Worm (Caenorhabditis elegans) whole organism, L1 larva: ENCODE results near the gene F54D5.7.

Experiments
- C04F5.9 ChIP-seq: sonication (generic microtip); optimal IDR thresholded peaks from 2 replicates; lab custom pipeline; 2016; ENCODE audit warnings: missing genetic modification characterization, missing compliant biosample characterization
- C16A3.4 ChIP-seq: fragments of 150-350 bp; optimal IDR thresholded peaks from 2 replicates; lab custom pipeline; 2014; ENCODE audit warnings: missing biosample characterization, missing genetic modification characterization
- C34B4.2 ChIP-seq: sonication (generic microtip); optimal IDR thresholded peaks from 2 replicates; lab custom pipeline; 2017; ENCODE audit warnings: mild to moderate bottlenecking, missing genetic modification characterization, missing compliant biosample characterization
- Y116A8C.19 ChIP-seq: sonication (generic microtip); optimal IDR thresholded peaks from 2 replicates; lab custom pipeline; 2016; ENCODE audit warnings: missing compliant biosample characterization, missing genetic modification characterization, borderline replicate concordance
- ceh-63 ChIP-seq: fragments of 200-800 bp; sonication (Bioruptor generic); optimal IDR thresholded peaks from 2 replicates; lab custom pipeline; 2018; ENCODE audit warnings: mild to moderate bottlenecking, missing genetic modification characterization, missing compliant biosample characterization
- ceh-88 ChIP-seq: fragments of 200-800 bp; sonication (Bioruptor generic); IDR thresholded peaks from 2 replicates; pipeline ENCODE4 v1.3.6; 2022; ENCODE audit warnings: missing genetic modification characterization, missing compliant biosample characterization
- ceh-90 ChIP-seq: sonication (generic microtip); optimal IDR thresholded peaks from 2 replicates; lab custom pipeline; 2016; ENCODE audit warnings: missing genetic modification characterization, missing compliant biosample characterization
- efl-1 ChIP-seq, 4 experiments: fragments of 150-350 bp; optimal IDR thresholded peaks in 3 of 4; peaks in 1 of 4; 1 replicate in 1 of 4; 2 replicates in 3 of 4; lab custom pipeline; 2014; ENCODE audit warnings: missing biosample characterization in 2 of 4, missing genetic modification characterization in 2 of 4, missing genetic modification reagents in 2 of 4
- egl-13 ChIP-seq: sonication (generic microtip); optimal IDR thresholded peaks from 2 replicates; lab custom pipeline; 2016; ENCODE audit warnings: missing genotype, missing genetic modification reagents, missing genetic modification characterization, missing compliant biosample characterization
- elt-2 ChIP-seq: sonication (generic microtip); optimal IDR thresholded peaks from 2 replicates; lab custom pipeline; 2016; ENCODE audit warnings: missing genetic modification characterization, mild to moderate bottlenecking, inconsistent platforms, missing compliant biosample characterization, missing genetic modification reagents
- ets-5 ChIP-seq: fragments of 200-800 bp; sonication (Bioruptor generic); IDR thresholded peaks from 2 replicates; pipeline ENCODE4 v1.3.6; 2022; ENCODE audit warnings: missing genetic modification characterization, missing compliant biosample characterization
- grh-1 ChIP-seq: fragments of 200-800 bp; sonication (Bioruptor generic); IDR thresholded peaks from 2 replicates; pipeline ENCODE4 v1.3.6; 2022; ENCODE audit warnings: missing genetic modification reagents, missing genetic modification characterization, missing compliant biosample characterization
- irx-1 ChIP-seq: sonication (generic microtip); optimal IDR thresholded peaks from 2 replicates; lab custom pipeline; 2016; ENCODE audit warnings: missing genetic modification characterization, missing compliant biosample characterization
- lin-14 ChIP-seq: fragments of 200-800 bp; sonication (Bioruptor generic); optimal IDR thresholded peaks from 2 replicates; lab custom pipeline; 2018; ENCODE audit warnings: mild to moderate bottlenecking, missing genetic modification characterization, moderate library complexity, missing compliant biosample characterization
- lin-15B ChIP-seq: fragments of 150-350 bp; sonication (generic microtip); optimal IDR thresholded peaks from 3 replicates; lab custom pipeline; 2014; ENCODE audit warnings: missing biosample characterization, missing genetic modification characterization
- lin-35 ChIP-seq, 2 experiments: fragments of 150-350 bp; optimal IDR thresholded peaks; 2 replicates each; lab custom pipeline; 2014; ENCODE audit warnings: missing biosample characterization in 2 of 2, missing genetic modification characterization in 2 of 2, missing genetic modification reagents in 2 of 2
- lir-3 ChIP-seq: sonication (generic microtip); optimal IDR thresholded peaks from 2 replicates; lab custom pipeline; 2016; ENCODE audit warnings: mild to moderate bottlenecking, missing genetic modification characterization, moderate library complexity, missing compliant biosample characterization; ENCODE audit not compliant: poor library complexity
- lsy-2 ChIP-seq, 2 experiments: fragments of 150-350 bp; optimal IDR thresholded peaks; 2 replicates each; lab custom pipeline; 2014; ENCODE audit warnings: missing biosample characterization in 2 of 2, missing genetic modification characterization in 2 of 2
- mab-9 ChIP-seq: fragments of 200-800 bp; sonication (Bioruptor generic); IDR thresholded peaks from 2 replicates; pipeline ENCODE4 v1.3.6; 2022; ENCODE audit warnings: missing genetic modification reagents, missing genetic modification characterization, missing compliant biosample characterization
- nhr-11 ChIP-seq: fragments of 150-350 bp; optimal IDR thresholded peaks from 2 replicates; lab custom pipeline; 2014; ENCODE audit warnings: missing biosample characterization, missing genetic modification characterization
- nhr-12 ChIP-seq: sonication (generic microtip); optimal IDR thresholded peaks from 2 replicates; lab custom pipeline; 2017; ENCODE audit warnings: missing biosample characterization, missing genetic modification characterization
- nhr-19 ChIP-seq: fragments of 200-800 bp; sonication (Bioruptor generic); conservative IDR thresholded peaks from 2 replicates; pipeline ENCODE4 v1.3.6; 2022; ENCODE audit warnings: missing genetic modification characterization, missing compliant biosample characterization
- nhr-28 ChIP-seq: fragments of 150-350 bp; optimal IDR thresholded peaks from 2 replicates; lab custom pipeline; 2014; ENCODE audit warnings: missing biosample characterization, missing genetic modification characterization
- nhr-76 ChIP-seq: sonication (generic microtip); optimal IDR thresholded peaks from 2 replicates; lab custom pipeline; 2017; ENCODE audit warnings: missing biosample characterization, missing genetic modification characterization
- nhr-77 ChIP-seq: fragments of 150-350 bp; optimal IDR thresholded peaks from 2 replicates; lab custom pipeline; 2014; ENCODE audit warnings: missing biosample characterization, missing genetic modification characterization
- nhr-90 ChIP-seq: sonication (generic microtip); optimal IDR thresholded peaks from 2 replicates; lab custom pipeline; 2016; ENCODE audit warnings: mild to moderate bottlenecking, missing genetic modification characterization, missing compliant biosample characterization; ENCODE audit not compliant: poor library complexity
- pag-3 ChIP-seq: sonication (generic microtip); optimal IDR thresholded peaks from 2 replicates; lab custom pipeline; 2017; ENCODE audit warnings: missing genetic modification characterization, mild to moderate bottlenecking, missing compliant biosample characterization, antibody characterized with exemption, borderline replicate concordance; ENCODE audit not compliant: insufficient read depth
- pqm-1 ChIP-seq: sonication (generic microtip); optimal IDR thresholded peaks from 3 replicates; lab custom pipeline; 2017; ENCODE audit warnings: missing biosample characterization, missing genetic modification characterization
- snpc-4 ChIP-seq: fragments of 150-350 bp; optimal IDR thresholded peaks from 2 replicates; lab custom pipeline; 2014; ENCODE audit warnings: missing biosample characterization, missing genetic modification characterization
- sup-37 ChIP-seq: fragments of 200-800 bp; sonication (Bioruptor generic); optimal IDR thresholded peaks from 2 replicates; lab custom pipeline; 2018; ENCODE audit warnings: mild to moderate bottlenecking, missing genetic modification characterization, missing compliant biosample characterization
- swsn-7 ChIP-seq: sonication (generic microtip); optimal IDR thresholded peaks from 2 replicates; lab custom pipeline; 2016; ENCODE audit warnings: missing genetic modification characterization, missing compliant biosample characterization
- unc-30 ChIP-seq: sonication (generic microtip); optimal IDR thresholded peaks from 2 replicates; lab custom pipeline; 2017; ENCODE audit warnings: missing biosample characterization, missing genetic modification characterization
- unc-62 ChIP-seq: fragments of 150-350 bp; optimal IDR thresholded peaks from 2 replicates; lab custom pipeline; 2014; ENCODE audit warnings: missing biosample characterization, missing genetic modification reagents, missing genetic modification characterization
- zag-1 ChIP-seq: fragments of 150-350 bp; optimal IDR thresholded peaks from 2 replicates; lab custom pipeline; 2014; ENCODE audit warnings: missing biosample characterization, missing genetic modification characterization

The F54D5.7 gene

DNA sequence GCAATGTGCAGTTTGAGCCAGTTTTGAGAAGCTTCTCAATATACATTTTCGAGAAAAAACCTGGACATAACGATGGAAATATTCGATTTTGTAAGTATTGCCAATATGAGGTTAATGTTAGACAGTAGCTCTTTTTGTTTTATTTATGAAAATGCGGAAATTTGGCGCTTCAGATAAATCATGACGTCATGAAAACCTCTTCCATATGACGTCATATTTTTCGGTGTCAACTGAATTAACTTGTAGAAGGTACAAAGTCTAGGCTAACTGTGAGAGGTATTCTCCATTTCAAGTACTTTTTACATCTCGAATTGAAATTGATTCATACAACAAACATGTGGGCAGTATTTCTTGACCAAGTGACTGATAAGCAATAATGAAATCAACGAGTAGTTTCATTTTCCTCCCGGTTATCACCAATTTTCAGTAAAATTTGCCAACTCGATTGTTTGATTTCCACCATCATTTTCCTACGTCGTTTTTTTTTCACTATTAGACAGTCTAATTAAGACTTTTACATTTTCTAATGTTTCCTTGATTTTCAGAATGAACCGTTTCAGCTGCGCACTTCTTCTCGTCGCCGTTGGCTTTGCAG is 24.0 kb downstream of the F54D5.7 start, which contains the start of gene F54D5.3:
Gene F54D5.3 (plus strand): TSS at position 546 of the 595 bp plus-strand sequence.
- TF ChIP-seq nhr-76 (tag; lab: Kevin White, UChicago) (no peak), pag-3 (tag; lab: Kevin White, UChicago) (no peak), C16A3.4 (tag; lab: Kevin White, UChicago) (no peak), unc-62 (GFP tag; lab: Kevin White, UChicago) (no peak), lir-3 (tag; lab: Kevin White, UChicago) (no peak), efl-1 (optimal IDR thresholded peaks at IDR 0.05; lab: Kevin White, UChicago) (no peak), efl-1 (GFP tag; optimal IDR thresholded peaks at IDR 0.05 in 1 of 2; lab: Kevin White, UChicago) (peak in 1 of 2 experiments; percentile 14), ets-5 (no peak), unc-30 (tag; lab: Kevin White, UChicago) (no peak), lin-35 (GFP tag; optimal IDR thresholded peaks at IDR 0.05; lab: Kevin White, UChicago) (peak in 1 of 2 experiments; percentile 5), Y116A8C.19 (tag; lab: Kevin White, UChicago) (no peak), elt-2 (tag; lab: Kevin White, UChicago) (peak; percentile 30), ceh-63 (GFP tag; lab: Kevin White, UChicago) (no peak)

DNA sequence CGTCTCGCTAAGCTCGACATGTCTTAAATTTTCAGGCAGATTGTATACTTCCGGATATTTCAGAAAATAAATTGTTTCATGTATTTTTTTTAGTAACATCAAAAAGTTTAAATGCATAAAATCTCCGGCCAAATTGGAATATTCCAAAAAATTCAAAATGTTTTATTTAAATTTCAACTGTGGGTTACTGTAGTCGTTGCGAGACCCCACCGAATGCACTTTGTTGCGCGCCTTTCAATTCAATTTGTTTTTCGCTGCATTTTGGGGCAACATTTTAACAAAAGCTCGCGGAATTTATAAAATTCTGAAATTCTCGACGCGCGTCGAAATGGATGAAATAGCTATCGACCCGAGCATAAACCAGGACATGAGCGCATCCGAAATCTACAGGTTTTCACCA is 25.6 kb downstream of the F54D5.7 start, which contains the start of gene F54D5.2:
Gene F54D5.2 (plus strand): TSS at position 237 of the 400 bp plus-strand sequence.
- TF ChIP-seq ceh-90 (tag; lab: Kevin White, UChicago) = no peak
- TF ChIP-seq lin-14 (GFP tag; lab: Kevin White, UChicago) = no peak
- no peak for TF ChIP-seq lsy-2 (tag; optimal IDR thresholded peaks at IDR 0.05; lab: Kevin White, UChicago)
- TF ChIP-seq nhr-12 (tag; lab: Kevin White, UChicago) = no peak
- TF ChIP-seq snpc-4 (tag; lab: Kevin White, UChicago) = no peak
- TF ChIP-seq grh-1 (GFP tag; lab: Robert Waterston, UW) = no peak

DNA sequence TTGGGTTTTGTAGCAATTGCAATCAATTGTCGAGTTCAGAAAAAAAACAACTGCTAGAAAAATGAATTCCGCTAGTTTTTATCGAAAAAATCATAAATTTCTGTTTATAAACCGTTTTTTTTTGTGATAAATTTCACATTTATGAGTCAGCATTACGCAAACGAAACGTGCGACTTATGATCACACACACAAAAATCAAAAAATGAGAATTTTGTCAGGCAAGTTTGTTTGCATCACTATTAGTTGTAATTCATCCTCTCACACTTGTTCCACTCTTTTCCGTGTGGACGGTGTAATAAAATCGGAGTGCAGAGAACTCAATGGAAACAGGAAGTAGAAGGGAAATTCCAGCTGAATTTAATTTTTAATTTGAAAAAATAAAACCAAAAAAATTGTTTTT is 30.1 kb downstream of the F54D5.7 start, which contains the start of gene pcs-1:
Gene pcs-1 (minus strand): TSS at position 344 of the 400 bp plus-strand sequence.
- peak; percentile 27 for TF ChIP-seq lin-14 (GFP tag; lab: Kevin White, UChicago)
- TF ChIP-seq irx-1 (tag; lab: Kevin White, UChicago) = no peak
- TF ChIP-seq, all 84 proteins: peak for 1

DNA sequence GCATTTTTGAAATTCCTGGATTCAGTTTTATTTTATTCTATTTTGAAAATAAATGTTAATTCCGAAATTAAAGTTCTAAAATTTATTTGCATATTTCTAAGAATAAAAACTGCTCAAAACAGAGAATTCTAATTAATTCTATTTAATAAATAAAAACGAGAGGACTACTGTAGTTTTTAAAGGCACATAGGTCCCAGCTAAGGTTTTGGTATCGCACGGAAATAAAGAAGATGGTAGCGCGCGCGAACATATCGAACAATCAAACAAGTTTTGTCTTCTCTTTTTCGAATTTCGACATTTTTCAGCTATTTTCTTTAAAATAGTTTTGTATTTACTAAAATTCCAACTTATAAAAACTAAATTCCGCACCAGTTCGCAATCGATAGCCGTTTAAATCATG is 30.5 kb downstream of the F54D5.7 start:
- TF ChIP-seq nhr-11 (tag; lab: Kevin White, UChicago) (no peak), C34B4.2 (tag; lab: Kevin White, UChicago) (no peak), nhr-77 (tag; lab: Kevin White, UChicago) (no peak), nhr-19 (GFP tag; lab: Robert Waterston, UW) (no peak), zag-1 (no peak), swsn-7 (tag; lab: Kevin White, UChicago) (no peak), unc-30 (tag; lab: Kevin White, UChicago) (no peak), nhr-90 (no peak), ceh-88 (GFP tag; lab: Robert Waterston, UW) (no peak), C04F5.9 (tag; lab: Kevin White, UChicago) (no peak), lir-3 (tag; lab: Kevin White, UChicago) (no peak), nhr-28 (tag; lab: Kevin White, UChicago) (no peak), mab-9 (GFP tag; lab: Robert Waterston, UW) (no peak), pqm-1 (tag; lab: Kevin White, UChicago) (no peak), pag-3 (tag; lab: Kevin White, UChicago) (no peak), lin-15B (tag; lab: Kevin White, UChicago) (no peak), sup-37 (GFP tag; lab: Kevin White, UChicago) (no peak), egl-13 (tag; lab: Kevin White, UChicago) (no peak)
